Worm (Caenorhabditis elegans): ENCODE results near the gene Y81B9A.2.

The Y81B9A.2 gene

ce11 chrX:9213873-9214341 lies 30.0 kb downstream of the Y81B9A.2 start, which contains the start of gene C35B8.3 (continued):
- TF ChIP-seq saeg-2 (GFP tag; IDR thresholded peaks at IDR 0.05) (no peak), jun-1 (tag; optimal IDR thresholded peaks at IDR 0.05) (no peak), ZK337.2 (GFP tag; IDR thresholded peaks at IDR 0.05) (no peak), nhr-25 (tag; optimal IDR thresholded peaks at IDR 0.05; ENCODE audit: borderline replicate concordance, insufficient read depth) (peak; percentile 42), ctbp-1 (GFP tag; IDR thresholded peaks at IDR 0.05) (no peak), hlh-11 (tag; optimal IDR thresholded peaks at IDR 0.05) (peak; percentile 84), mxl-3 (GFP tag; optimal IDR thresholded peaks at IDR 0.05) (peak; percentile 67), unc-39 (tag; optimal IDR thresholded peaks at IDR 0.05) (no peak), snpc-1.2 (GFP tag; IDR thresholded peaks at IDR 0.05) (no peak), sdz-12 (GFP tag; optimal IDR thresholded peaks at IDR 0.05) (no peak), arid-1 (GFP tag; conservative IDR thresholded peaks at IDR 0.05) (no peak), dpl-1 (GFP tag; optimal IDR thresholded peaks at IDR 0.05) (no peak), hlh-30 (tag; optimal IDR thresholded peaks at IDR 0.05; ENCODE audit: insufficient read depth) (peak; percentile 84), dve-1 (tag; optimal IDR thresholded peaks at IDR 0.05; ENCODE audit: insufficient read depth) (peak; percentile 76), spr-3 (GFP tag; optimal IDR thresholded peaks at IDR 0.05) (no peak), egl-27 (tag; optimal IDR thresholded peaks at IDR 0.05) (no peak), ceh-62 (tag; optimal IDR thresholded peaks at IDR 0.05) (no peak), dmd-8 (GFP tag; IDR thresholded peaks at IDR 0.05) (no peak), mxl-2 (GFP tag; conservative IDR thresholded peaks at IDR 0.05) (no peak), lin-38 (GFP tag; IDR thresholded peaks at IDR 0.05) (no peak), php-3 (GFP tag; IDR thresholded peaks at IDR 0.05) (no peak), pha-4 (GFP tag; IDR thresholded peaks at IDR 0.05) (no peak), pha-4 (tag; optimal IDR thresholded peaks at IDR 0.05) (no peak), tra-1 (GFP tag; IDR thresholded peaks at IDR 0.05) (0 out of 2 replicates have a peak, but pooled peaks have one; percentile 39), aly-2 (tag; optimal IDR thresholded peaks at IDR 0.05) (no peak), Y5F2A.4 (GFP tag; optimal IDR thresholded peaks at IDR 0.05) (no peak), nhr-10 (tag; optimal IDR thresholded peaks at IDR 0.05) (peak; percentile 41), dmd-6 (GFP tag; IDR thresholded peaks at IDR 0.05) (peak; percentile 82), T26A8.4 (GFP tag; IDR thresholded peaks at IDR 0.05) (no peak), mes-2 (tag; optimal IDR thresholded peaks at IDR 0.05; ENCODE audit: poor library complexity, severe bottlenecking) (peak; percentile 16), lin-15B (tag; optimal IDR thresholded peaks at IDR 0.05) (no peak), duxl-1 (tag; optimal IDR thresholded peaks at IDR 0.05; ENCODE audit: poor library complexity) (no peak), ama-1 (optimal IDR thresholded peaks at IDR 0.05) (no peak), Y48G9A.11 (GFP tag; IDR thresholded peaks at IDR 0.05) (no peak)

ce11 chrX:9225273-9225672 lies 41.3 kb downstream of the Y81B9A.2 start:
- TF ChIP-seq madf-9 (GFP tag; conservative IDR thresholded peaks at IDR 0.05) (0 out of 2 replicates have a peak, but pooled peaks have one; percentile 38), nhr-28 (tag; optimal IDR thresholded peaks at IDR 0.05) (peak; percentile 63), nhr-6 (tag; optimal IDR thresholded peaks at IDR 0.05) (peak; percentile 77), mxl-3 (GFP tag; optimal IDR thresholded peaks at IDR 0.05) (peak; percentile 95), lin-13 (GFP tag; optimal IDR thresholded peaks at IDR 0.05) (no peak), lin-1 (GFP tag; IDR thresholded peaks at IDR 0.05) (peak; percentile 71; the same call in 1 of the 2 replicates), attf-4 (tag; optimal IDR thresholded peaks at IDR 0.05) (no peak), spr-3 (GFP tag; optimal IDR thresholded peaks at IDR 0.05) (no peak), skn-1 (tag; optimal IDR thresholded peaks at IDR 0.05) (no peak), nhr-25 (tag; optimal IDR thresholded peaks at IDR 0.05; ENCODE audit: borderline replicate concordance, insufficient read depth) (peak; percentile 38), zip-2 (tag; optimal IDR thresholded peaks at IDR 0.05) (no peak), Y5F2A.4 (GFP tag; optimal IDR thresholded peaks at IDR 0.05) (no peak), daf-16 (GFP tag; optimal IDR thresholded peaks at IDR 0.05) (no peak), daf-16 (tag; optimal IDR thresholded peaks at IDR 0.05) (peak; percentile 44), mes-2 (tag; optimal IDR thresholded peaks at IDR 0.05; ENCODE audit: poor library complexity, severe bottlenecking) (peak; percentile 35), arid-1 (GFP tag; conservative IDR thresholded peaks at IDR 0.05) (0 out of 2 replicates have a peak, but pooled peaks have one; percentile 41), Y75B8A.6 (GFP tag; IDR thresholded peaks at IDR 0.05) (no peak), dve-1 (tag; optimal IDR thresholded peaks at IDR 0.05; ENCODE audit: insufficient read depth) (peak; percentile 63), mdl-1 (tag; optimal IDR thresholded peaks at IDR 0.05) (peak in 1 of 2 experiments; percentile 61), hlh-11 (tag; optimal IDR thresholded peaks at IDR 0.05) (peak; percentile 71), dmd-6 (GFP tag; IDR thresholded peaks at IDR 0.05) (peak; percentile 56), unc-62 (GFP tag; optimal IDR thresholded peaks at IDR 0.05 in 1 of 2) (peak in 1 of 2 experiments; percentile 82), unc-62 (tag; optimal IDR thresholded peaks at IDR 0.05) (no peak), pqm-1 (tag; optimal IDR thresholded peaks at IDR 0.05) (peak; percentile 17), rbr-2 (tag; optimal IDR thresholded peaks at IDR 0.05) (peak; percentile 17)

All from whole organism, L4 larva.